Fruit fly (Drosophila melanogaster) whole organism, adult: Measurements from ENCODE around the gene CG33095.
A peak's percentile ranks its signal among the peaks of the same experiment; 100 is the strongest.

Experiments
- CG12768 ChIP-seq: fragments of 200-800 bp; sonication (Bioruptor generic); optimal IDR thresholded peaks from 2 replicates; lab custom pipeline; 2017; ENCODE audit warnings: missing biosample characterization, missing genetic modification characterization, mild to moderate bottlenecking, moderate library complexity, missing genetic modification reagents
- CG5204 ChIP-seq: fragments of 200-800 bp; sonication (Bioruptor generic); optimal IDR thresholded peaks from 2 replicates; lab custom pipeline; 2016; ENCODE audit warnings: missing biosample characterization, missing genetic modification characterization
- bab1 ChIP-seq: fragments of 200-800 bp; sonication (Bioruptor generic); optimal IDR thresholded peaks from 3 replicates; lab custom pipeline; 2019; ENCODE audit warnings: missing biosample characterization, mild to moderate bottlenecking, missing genetic modification characterization, moderate library complexity

dm6 chr3R:25122736-25123211, 25.3 kb downstream of the CG33095 start, which contains the start of the genes CG31510 and TTLL5:
- TF ChIP-seq CG12768 (GFP tag; lab: Kevin White, UChicago), result no peak
- TF ChIP-seq bab1, result peak; percentile 37
- no peak for TF ChIP-seq CG5204 (GFP tag; lab: Kevin White, UChicago)
